Fruit fly (Drosophila melanogaster) whole organism, embryonic: ENCODE measurements around the gene Nrx-IV.
A peak's percentile ranks its signal among the peaks of the same experiment; 100 is the strongest.

Experiments used
- Atf-2 ChIP-seq: fragments of 200-800 bp; sonication (Bioruptor generic); optimal IDR thresholded peaks from 2 replicates; lab custom pipeline; 2016; ENCODE audit warnings: missing biosample characterization, missing genetic modification characterization
- C15 ChIP-seq: fragments of 200-800 bp; sonication (Bioruptor generic); IDR thresholded peaks from 3 replicates; pipeline ENCODE4 v1.3.6; 2022; ENCODE audit warnings: missing biosample characterization, missing genetic modification characterization
- CG10654 ChIP-seq: fragments of 200-800 bp; sonication (Bioruptor generic); optimal IDR thresholded peaks from 2 replicates; lab custom pipeline; 2016; ENCODE audit warnings: missing biosample characterization, missing genetic modification characterization
- CG11504 ChIP-seq: fragments of 200-800 bp; sonication (Bioruptor generic); optimal IDR thresholded peaks from 3 replicates; lab custom pipeline; 2019; ENCODE audit warnings: missing biosample characterization, mild to moderate bottlenecking, missing genetic modification characterization, moderate library complexity
- CG12219 ChIP-seq: fragments of 200-800 bp; sonication (Bioruptor generic); optimal IDR thresholded peaks from 3 replicates; lab custom pipeline; 2018; ENCODE audit warnings: missing biosample characterization, mild to moderate bottlenecking, missing genetic modification characterization
- CG14050 ChIP-seq: fragments of 200-800 bp; sonication (Bioruptor generic); IDR thresholded peaks from 3 replicates; pipeline ENCODE4 v1.3.6; 2022; ENCODE audit warnings: missing biosample characterization, missing genetic modification characterization
- CG14860 ChIP-seq: fragments of 200-800 bp; sonication (Bioruptor generic); IDR thresholded peaks from 3 replicates; pipeline ENCODE4 v1.3.6; 2022; ENCODE audit warnings: missing biosample characterization, missing genetic modification characterization; ENCODE audit not compliant: partially characterized antibody
- CG1529 ChIP-seq: fragments of 200-800 bp; sonication (Bioruptor generic); optimal IDR thresholded peaks from 3 replicates; lab custom pipeline; 2018; ENCODE audit warnings: missing biosample characterization, missing genetic modification characterization
- CG17186 ChIP-seq: fragments of 200-800 bp; sonication (Bioruptor generic); optimal IDR thresholded peaks from 3 replicates; lab custom pipeline; 2017; ENCODE audit warnings: missing biosample characterization, missing genetic modification reagents, missing genetic modification characterization
- CG17829 ChIP-seq: fragments of 200-800 bp; optimal IDR thresholded peaks from 2 replicates; lab custom pipeline; 2019; ENCODE audit warnings: missing biosample characterization, mild to moderate bottlenecking, missing genetic modification characterization, moderate library complexity
- CG3726 ChIP-seq: fragments of 200-800 bp; sonication (Bioruptor generic); IDR thresholded peaks from 3 replicates; pipeline ENCODE4, ENCODE4 v1.3.6; 2022; ENCODE audit warnings: missing biosample characterization, missing genetic modification characterization
- CG3995 ChIP-seq: fragments of 200-800 bp; sonication (Bioruptor generic); optimal IDR thresholded peaks from 3 replicates; lab custom pipeline; 2016; ENCODE audit warnings: missing biosample characterization, missing genetic modification characterization
- CG5180 ChIP-seq: fragments of 200-800 bp; sonication (Bioruptor generic); optimal IDR thresholded peaks from 3 replicates; lab custom pipeline; 2017; ENCODE audit warnings: missing biosample characterization, missing genetic modification characterization, mild to moderate bottlenecking, moderate library complexity, missing genetic modification reagents
- CG5245 ChIP-seq: fragments of 200-800 bp; sonication (Bioruptor generic); optimal IDR thresholded peaks from 3 replicates; lab custom pipeline; 2016; ENCODE audit warnings: missing biosample characterization, missing genetic modification characterization
- CG6683 ChIP-seq: fragments of 200-800 bp; sonication (Bioruptor generic); optimal IDR thresholded peaks from 2 replicates; lab custom pipeline; 2017; ENCODE audit warnings: missing biosample characterization, mild to moderate bottlenecking, missing genetic modification characterization, missing genetic modification reagents
- CG7271 ChIP-seq: fragments of 200-800 bp; sonication (Bioruptor generic); optimal IDR thresholded peaks from 2 replicates; lab custom pipeline; 2018; ENCODE audit warnings: missing biosample characterization, mild to moderate bottlenecking, missing genetic modification characterization, moderate library complexity
- CG7987 ChIP-seq: fragments of 200-800 bp; sonication (Bioruptor generic); optimal IDR thresholded peaks from 2 replicates; lab custom pipeline; 2018; ENCODE audit warnings: missing biosample characterization, mild to moderate bottlenecking, missing genetic modification characterization, moderate library complexity
- CG9932 ChIP-seq: fragments of 200-800 bp; sonication (Bioruptor generic); IDR thresholded peaks from 2 replicates; pipeline ENCODE4 v1.3.6; 2022; ENCODE audit warnings: missing biosample characterization, missing genetic modification characterization
- E2f2 ChIP-seq: fragments of 200-800 bp; sonication (Bioruptor generic); IDR thresholded peaks from 2 replicates; pipeline ENCODE4 v1.3.6; 2022; ENCODE audit warnings: missing biosample characterization, missing genetic modification characterization
- Gsc ChIP-seq: fragments of 200-800 bp; sonication (Bioruptor generic); IDR thresholded peaks from 2 replicates; pipeline ENCODE4 v1.3.6; 2022; ENCODE audit warnings: missing biosample characterization, missing genetic modification characterization
- Gug ChIP-seq: fragments of 200-800 bp; sonication (Bioruptor generic); IDR thresholded peaks from 4 replicates; pipeline ENCODE4 v1.3.6; 2022; ENCODE audit warnings: missing biosample characterization, missing genetic modification characterization
- HmgZ ChIP-seq: fragments of 200-800 bp; sonication (Bioruptor generic); optimal IDR thresholded peaks from 2 replicates; lab custom pipeline; 2018; ENCODE audit warnings: missing biosample characterization, mild to moderate bottlenecking, missing genetic modification characterization
- Hsf ChIP-seq: fragments of 200-800 bp; sonication (Bioruptor generic); optimal IDR thresholded peaks from 3 replicates; lab custom pipeline; 2016; ENCODE audit warnings: missing biosample characterization, missing genetic modification characterization
- MTF-1 ChIP-seq: fragments of 200-800 bp; sonication (Bioruptor generic); optimal IDR thresholded peaks from 2 replicates; lab custom pipeline; 2018; ENCODE audit warnings: missing biosample characterization, mild to moderate bottlenecking, missing genetic modification characterization, borderline replicate concordance
- Neu2 ChIP-seq: fragments of 200-800 bp; sonication (Bioruptor generic); optimal IDR thresholded peaks from 3 replicates; lab custom pipeline; 2016; ENCODE audit warnings: missing biosample characterization, missing genetic modification characterization, borderline replicate concordance
- Ravus ChIP-seq: fragments of 200-800 bp; sonication (Bioruptor generic); IDR thresholded peaks from 2 replicates; pipeline ENCODE4 v1.3.6; 2022; ENCODE audit warnings: missing biosample characterization, missing genetic modification characterization
- Scr ChIP-seq: fragments of 200-800 bp; sonication (Bioruptor generic); IDR thresholded peaks from 2 replicates; pipeline ENCODE4 v1.3.6; 2022; ENCODE audit warnings: missing biosample characterization, missing genetic modification characterization; ENCODE audit not compliant: partially characterized antibody
- Six4 ChIP-seq: fragments of 200-800 bp; sonication (Bioruptor generic); optimal IDR thresholded peaks from 2 replicates; lab custom pipeline; 2016; ENCODE audit warnings: missing biosample characterization, missing genetic modification characterization
- Sry-β ChIP-seq: fragments of 200-800 bp; sonication (Bioruptor generic); optimal IDR thresholded peaks from 2 replicates; lab custom pipeline; 2018; ENCODE audit warnings: missing biosample characterization, mild to moderate bottlenecking, missing genetic modification characterization, moderate library complexity
- Stat92E ChIP-seq, 3 experiments: fragments of >200 bp in 2 of 3; fragments of 200-800 bp in 1 of 3; sonication (Bioruptor generic) in 1 of 3; optimal IDR thresholded peaks; 2 replicates each; lab custom pipeline; 2017 to 2019; ENCODE audit warnings: missing biosample characterization in 3 of 3, missing genetic modification characterization in 3 of 3, mild to moderate bottlenecking in 1 of 3, moderate library complexity in 1 of 3
- Vsx1 ChIP-seq: fragments of 200-800 bp; sonication (Bioruptor generic); optimal IDR thresholded peaks from 2 replicates; lab custom pipeline; 2017; ENCODE audit warnings: missing biosample characterization, mild to moderate bottlenecking, missing genetic modification characterization, missing genetic modification reagents
- YL-1 ChIP-seq: fragments of 200-800 bp; sonication (Bioruptor generic); optimal IDR thresholded peaks from 3 replicates; lab custom pipeline; 2017; ENCODE audit warnings: missing biosample characterization, mild to moderate bottlenecking, missing genetic modification characterization
- abd-A ChIP-seq: fragments of 200-800 bp; sonication (Bioruptor generic); optimal IDR thresholded peaks from 3 replicates; lab custom pipeline; 2019; ENCODE audit warnings: missing biosample characterization, mild to moderate bottlenecking, missing genetic modification characterization, moderate library complexity
- ash1 ChIP-seq: fragments of 200-800 bp; sonication (Bioruptor generic); optimal IDR thresholded peaks from 2 replicates; lab custom pipeline; 2018; ENCODE audit warnings: missing biosample characterization, mild to moderate bottlenecking, missing genetic modification characterization
- ato ChIP-seq: fragments of 200-800 bp; sonication (Bioruptor generic); IDR thresholded peaks from 2 replicates; pipeline ENCODE4 v1.3.6; 2022; ENCODE audit warnings: missing biosample characterization, missing genetic modification characterization; ENCODE audit not compliant: partially characterized antibody
- cad ChIP-seq: fragments of >200 bp; optimal IDR thresholded peaks from 2 replicates; lab custom pipeline; 2017; ENCODE audit warnings: missing biosample characterization, missing genetic modification characterization
- crp ChIP-seq, 2 experiments: fragments of 200-800 bp; sonication (Bioruptor generic); optimal IDR thresholded peaks; 2 replicates in 1 of 2; 3 replicates in 1 of 2; lab custom pipeline; 2017; ENCODE audit warnings: missing biosample characterization in 2 of 2, missing genetic modification characterization in 2 of 2, mild to moderate bottlenecking in 1 of 2, moderate library complexity in 1 of 2
- disco-r ChIP-seq: fragments of 200-800 bp; sonication (Bioruptor generic); optimal IDR thresholded peaks from 2 replicates; lab custom pipeline; 2016; ENCODE audit warnings: missing biosample characterization, missing genetic modification characterization
- ems ChIP-seq: fragments of 200-800 bp; sonication (Bioruptor generic); optimal IDR thresholded peaks from 3 replicates; lab custom pipeline; 2016; ENCODE audit warnings: missing biosample characterization, missing genetic modification characterization
- en ChIP-seq: fragments of 200-800 bp; sonication (Bioruptor generic); optimal IDR thresholded peaks from 2 replicates; lab custom pipeline; 2016; ENCODE audit warnings: missing biosample characterization, missing genetic modification characterization
- ewg ChIP-seq: fragments of 200-800 bp; sonication (Bioruptor generic); optimal IDR thresholded peaks from 3 replicates; lab custom pipeline; 2017; ENCODE audit warnings: mild to moderate bottlenecking, missing biosample characterization, missing genetic modification reagents, missing genetic modification characterization
- fru ChIP-seq: fragments of >200 bp; optimal IDR thresholded peaks from 2 replicates; lab custom pipeline; 2017
- gce ChIP-seq: fragments of 200-800 bp; sonication (Bioruptor generic); IDR thresholded peaks from 3 replicates; pipeline ENCODE4 v1.3.6; 2022; ENCODE audit warnings: missing biosample characterization, missing genetic modification characterization
- grn ChIP-seq: fragments of 200-800 bp; sonication (Bioruptor generic); optimal IDR thresholded peaks from 3 replicates; lab custom pipeline; 2017; ENCODE audit warnings: missing biosample characterization, missing genetic modification characterization
- jumu ChIP-seq: fragments of 200-800 bp; sonication (Bioruptor generic); optimal IDR thresholded peaks from 3 replicates; lab custom pipeline; 2016; ENCODE audit warnings: missing biosample characterization, missing genetic modification characterization
- kay ChIP-seq: fragments of 200-800 bp; sonication (Bioruptor generic); optimal IDR thresholded peaks from 2 replicates; lab custom pipeline; 2016; ENCODE audit warnings: missing biosample characterization, missing genetic modification characterization
- klu ChIP-seq: fragments of 200-800 bp; sonication (Bioruptor generic); IDR thresholded peaks from 2 replicates; pipeline ENCODE4 v1.3.6; 2022; ENCODE audit warnings: missing biosample characterization, missing genetic modification characterization
- tll ChIP-seq, 2 experiments: fragments of 200-800 bp in 1 of 2; fragments of >200 bp in 1 of 2; sonication (Bioruptor generic) in 1 of 2; optimal IDR thresholded peaks; 2 replicates each; lab custom pipeline; 2017 to 2019; ENCODE audit warnings: missing biosample characterization in 2 of 2, missing genetic modification characterization in 2 of 2, mild to moderate bottlenecking in 1 of 2, moderate library complexity in 1 of 2
- wek ChIP-seq: fragments of 200-800 bp; sonication (Bioruptor generic); optimal IDR thresholded peaks from 3 replicates; lab custom pipeline; 2018; ENCODE audit warnings: missing biosample characterization, mild to moderate bottlenecking, missing genetic modification characterization, moderate library complexity
- zen2 ChIP-seq: fragments of 200-800 bp; sonication (Bioruptor generic); IDR thresholded peaks from 3 replicates; pipeline ENCODE4 v1.3.6; 2022; ENCODE audit warnings: missing biosample characterization, missing genetic modification characterization; ENCODE audit not compliant: partially characterized antibody
- zfh1 ChIP-seq: fragments of 200-800 bp; sonication (Bioruptor generic); IDR thresholded peaks from 3 replicates; pipeline ENCODE4 v1.3.6; 2022; ENCODE audit warnings: missing biosample characterization, missing genetic modification characterization

The Nrx-IV gene

DNA sequence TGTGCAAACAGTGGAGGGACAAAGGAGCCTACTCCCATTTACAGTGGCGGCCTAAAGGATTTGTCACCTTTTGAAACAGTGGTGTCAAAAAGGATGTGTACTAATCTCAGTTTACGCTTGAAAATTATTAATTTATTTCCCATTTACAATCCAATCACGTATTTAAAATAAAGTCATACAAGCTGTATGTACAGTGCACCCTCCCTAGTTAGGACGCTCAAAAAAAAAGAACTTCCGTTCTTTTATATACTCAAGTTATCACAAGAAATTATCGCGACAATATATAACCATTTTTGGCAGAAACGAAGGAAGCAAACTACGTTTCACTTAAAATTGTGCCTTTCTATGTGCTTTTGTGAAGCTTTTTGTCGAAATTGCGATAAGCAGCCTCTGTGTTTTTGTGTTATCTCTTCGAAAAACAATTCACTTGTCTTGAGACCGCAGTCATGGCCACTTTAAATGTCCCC lies 7.1 kb upstream of the Nrx-IV start (continued):
- TF ChIP-seq YL-1 (GFP tag; lab: Kevin White, UChicago) (no peak), CG14860 (GFP tag; lab: Robert Waterston, UW) (no peak), CG5180 (GFP tag; lab: Kevin White, UChicago) (peak; percentile 20), CG10654 (GFP tag; lab: Kevin White, UChicago) (no peak), C15 (GFP tag; lab: Robert Waterston, UW) (no peak), Stat92E (GFP tag; optimal IDR thresholded peaks at IDR 0.05; lab: Kevin White, UChicago) (no peak), disco-r (GFP tag; lab: Kevin White, UChicago) (no peak), CG11504 (tag; lab: Kevin White, UChicago) (no peak), CG17829 (peak; percentile 28), cad (GFP tag; lab: Kevin White, UChicago) (no peak), jumu (GFP tag; lab: Kevin White, UChicago) (peak; percentile 31), Hsf (GFP tag; lab: Kevin White, UChicago) (peak; percentile 19), MTF-1 (GFP tag; lab: Kevin White, UChicago) (no peak), CG6683 (no peak), Atf-2 (GFP tag; lab: Kevin White, UChicago) (peak; percentile 56), Six4 (GFP tag; lab: Kevin White, UChicago) (no peak), wek (no peak), Ravus (GFP tag; lab: Robert Waterston, UW) (no peak), kay (GFP tag; lab: Kevin White, UChicago) (no peak), klu (GFP tag; lab: Robert Waterston, UW) (no peak), CG12219 (GFP tag; lab: Kevin White, UChicago) (peak; percentile 32), CG5245 (GFP tag; lab: Kevin White, UChicago) (no peak), CG7987 (no peak), CG17186 (GFP tag; lab: Kevin White, UChicago) (no peak), CG3726 (GFP tag; lab: Robert Waterston, UW) (no peak), CG3995 (peak; percentile 22), Scr (GFP tag; lab: Robert Waterston, UW) (no peak), grn (GFP tag; lab: Kevin White, UChicago) (no peak), ato (GFP tag; lab: Robert Waterston, UW) (no peak), ash1 (GFP tag; lab: Kevin White, UChicago) (no peak), Vsx1 (GFP tag; lab: Kevin White, UChicago) (no peak), abd-A (tag; lab: Kevin White, UChicago) (no peak), ems (GFP tag; lab: Kevin White, UChicago) (peak; percentile 53), fru (lab: Kevin White, UChicago) (no peak), Gug (GFP tag; lab: Robert Waterston, UW) (no peak; the same call in 3 of the 4 replicates), zfh1 (peak; percentile 7; the same call in 1 of the 3 replicates), E2f2 (GFP tag; lab: Robert Waterston, UW) (no peak), Sry-β (GFP tag; lab: Kevin White, UChicago) (no peak), HmgZ (tag; lab: Kevin White, UChicago) (peak; percentile 42), CG9932 (GFP tag; lab: Robert Waterston, UW) (no peak; the same call in 1 of the 2 replicates), gce (GFP tag; lab: Robert Waterston, UW) (no peak), CG7271 (tag; lab: Kevin White, UChicago) (no peak), CG14050 (no peak), Gsc (GFP tag; lab: Robert Waterston, UW) (no peak), tll (GFP tag; optimal IDR thresholded peaks at IDR 0.05; lab: Kevin White, UChicago) (no peak), zen2 (GFP tag; lab: Robert Waterston, UW) (no peak), crp (GFP tag; optimal IDR thresholded peaks at IDR 0.05; lab: Kevin White, UChicago) (no peak), Neu2 (GFP tag; lab: Kevin White, UChicago) (no peak), ewg (GFP tag; lab: Kevin White, UChicago) (peak; percentile 11), en (peak; percentile 27), CG1529 (GFP tag; lab: Kevin White, UChicago) (peak; percentile 1)
